Fruit fly (Drosophila melanogaster): ENCODE results near the gene CG12947.

The CG12947 gene

dm6 chr3R:9791177-9791806 lies 11.4 kb downstream of the CG12947 start, which contains the start of the genes CG12945 and CG8507:
CG12945 (minus strand) TSS chr3R:9791221.
CG8507 (plus strand) TSS chr3R:9791483.
- TF ChIP-seq CTCF (optimal IDR thresholded peaks at IDR 0.05) (no peak), CG8478 (optimal IDR thresholded peaks at IDR 0.05) (no peak)

DNA sequence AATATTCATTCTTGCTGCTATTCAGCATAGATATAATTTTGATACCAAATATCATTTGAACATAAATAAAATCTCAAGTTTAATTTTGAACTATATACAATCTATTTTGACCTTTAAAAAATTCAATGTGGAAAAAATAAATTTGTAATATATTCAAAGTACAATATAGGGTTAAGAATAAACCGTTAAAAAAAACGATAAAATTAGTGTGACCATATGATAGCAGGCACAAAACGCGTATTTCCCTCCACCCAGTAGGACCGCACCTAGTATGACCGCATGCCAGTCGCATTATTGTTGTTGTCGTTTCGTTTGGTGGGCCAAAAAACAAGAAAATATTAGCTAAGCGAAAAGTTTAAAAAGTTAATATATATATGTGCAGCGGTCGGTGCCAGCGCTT lies 13.2 kb downstream of the CG12947 start, which contains the start of gene CG8516:
Gene CG8516, plus strand, starts transcription at position 278 of the 400 bp plus-strand sequence.
- TF ChIP-seq CG8478 (optimal IDR thresholded peaks at IDR 0.05) (no peak), CTCF (optimal IDR thresholded peaks at IDR 0.05) (no peak)

DNA sequence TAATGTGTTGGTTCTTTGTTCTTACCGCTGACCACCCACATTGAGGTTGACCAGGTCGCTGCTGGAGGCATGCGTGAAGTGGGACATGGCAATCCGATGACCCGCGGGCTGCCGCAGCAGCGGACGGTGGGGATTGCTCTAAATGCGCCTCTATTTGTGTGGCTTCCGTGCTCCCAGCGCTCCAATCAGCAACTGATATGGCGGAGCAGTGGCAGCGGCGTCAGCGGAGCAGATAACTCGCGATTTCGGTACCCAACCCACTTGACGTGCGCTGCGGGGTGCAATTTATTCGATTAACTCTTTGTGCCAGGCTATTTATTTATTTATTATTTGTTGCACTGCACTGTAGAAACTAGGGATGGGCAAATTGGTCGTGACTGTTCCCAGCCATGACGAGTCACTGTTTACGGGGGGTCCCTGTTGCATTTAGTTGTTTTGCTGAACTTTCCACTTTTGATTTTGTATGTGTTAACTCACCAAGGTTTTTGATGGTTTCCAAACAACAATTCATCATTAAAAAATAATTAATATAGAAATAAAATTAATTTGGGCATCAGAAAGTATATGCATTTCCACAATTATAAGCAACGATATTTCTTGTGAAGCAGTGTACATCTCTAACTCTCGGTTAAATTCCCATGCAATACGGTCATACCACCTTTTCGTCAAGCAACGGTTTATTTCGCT lies 20.9 kb downstream of the CG12947 start, which contains the start of the genes CG9467 and CG8526:
Gene CG9467, minus strand, starts transcription at position 383 of the 687 bp plus-strand sequence.
Gene CG8526, plus strand, starts transcription at position 637 of the 687 bp plus-strand sequence.
- TF ChIP-seq CG8478 (optimal IDR thresholded peaks at IDR 0.05) (no peak), CTCF (optimal IDR thresholded peaks at IDR 0.05) (no peak)

DNA sequence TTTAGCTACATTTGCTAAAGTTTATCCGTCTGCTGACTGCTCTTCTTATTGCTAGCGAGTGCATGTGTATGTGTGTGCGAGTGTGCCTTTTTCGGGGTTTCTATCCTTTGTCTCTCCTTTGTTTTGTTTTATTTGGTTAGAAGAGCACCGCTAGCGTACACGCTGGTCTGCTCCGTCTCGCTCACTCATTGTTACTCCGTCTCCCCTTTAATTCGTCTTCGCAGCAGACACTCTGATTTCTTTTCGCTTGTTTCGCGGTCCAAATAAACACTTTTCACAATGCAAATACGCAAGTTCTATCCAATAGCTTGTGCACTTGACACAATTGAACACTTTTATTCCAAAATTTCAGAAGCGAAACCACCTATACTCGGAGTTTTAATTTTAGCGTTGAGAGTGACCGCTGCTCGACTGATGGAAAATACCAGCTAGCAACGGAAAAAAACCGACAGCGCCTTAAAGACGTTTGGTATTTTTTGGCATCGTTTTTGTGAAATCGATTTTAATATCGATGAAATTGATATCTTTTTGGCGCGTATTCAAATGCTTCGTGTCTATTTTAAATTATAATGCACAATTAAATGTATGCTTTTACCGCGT lies 29.2 kb downstream of the CG12947 start, which contains the start of gene FBXO11:
Gene FBXO11, minus strand, starts transcription at position 423 of the 600 bp plus-strand sequence.
- no peak for TF ChIP-seq CG8478 (optimal IDR thresholded peaks at IDR 0.05)
- TF ChIP-seq CTCF (optimal IDR thresholded peaks at IDR 0.05), result no peak

- no peak for TF ChIP-seq CG8478 (optimal IDR thresholded peaks at IDR 0.05)
- TF ChIP-seq CTCF (optimal IDR thresholded peaks at IDR 0.05), result no peak
These were observed 32.6 kb downstream of the CG12947 start, which contains the start of gene CG8534 for dm6 chr3R:9812447-9812846. CG8534 (plus strand) TSS chr3R:9812747.

DNA sequence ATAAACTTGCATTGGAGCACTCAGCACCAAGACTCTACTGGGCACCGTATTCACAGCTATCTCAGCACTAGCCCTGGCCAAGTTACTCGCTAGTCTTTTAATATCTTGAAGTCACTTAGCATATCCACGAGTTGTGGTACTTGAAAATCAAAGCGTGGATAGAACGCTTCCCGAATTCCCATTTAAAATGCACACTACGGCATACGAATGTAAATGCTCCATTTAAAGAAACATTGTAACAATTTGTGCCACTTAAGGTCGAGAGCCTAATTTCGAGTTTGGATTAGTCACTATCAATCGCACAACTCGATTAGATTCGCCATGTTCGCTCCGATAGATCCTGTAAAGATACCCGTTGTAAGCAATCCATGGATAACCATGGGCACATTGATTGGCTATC lies 34.0 kb downstream of the CG12947 start, which contains the start of gene eloF:
Gene eloF, plus strand, starts transcription at position 301 of the 400 bp plus-strand sequence.
- TF ChIP-seq CTCF (optimal IDR thresholded peaks at IDR 0.05), result no peak
- TF ChIP-seq CG8478 (optimal IDR thresholded peaks at IDR 0.05), result no peak

DNA sequence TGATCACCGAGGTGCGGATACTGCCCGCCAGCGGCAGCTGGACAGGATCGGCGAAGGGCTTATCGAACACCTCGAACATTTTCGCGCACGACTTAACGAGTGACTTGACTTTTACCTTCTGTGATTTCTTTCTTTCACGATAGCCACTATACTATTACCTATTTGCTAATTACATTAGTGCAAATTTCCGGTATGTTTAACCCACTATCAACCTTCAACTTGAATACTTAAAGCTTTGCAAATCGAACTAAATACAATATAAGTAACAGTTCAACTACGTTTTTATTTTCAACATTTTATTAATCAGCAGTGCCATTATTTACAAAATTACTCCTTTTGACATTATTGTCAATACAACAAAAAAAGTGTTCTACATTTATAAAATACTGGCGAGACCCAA lies 37.0 kb downstream of the CG12947 start, which contains the start of gene CG16904:
Gene CG16904, minus strand, starts transcription at position 101 of the 400 bp plus-strand sequence.
- TF ChIP-seq CG8478 (optimal IDR thresholded peaks at IDR 0.05), result no peak
- TF ChIP-seq CTCF (optimal IDR thresholded peaks at IDR 0.05), result no peak

- TF ChIP-seq CTCF (optimal IDR thresholded peaks at IDR 0.05), result no peak
These were observed 38.4 kb downstream of the CG12947 start, which contains the start of gene CG9459 for dm6 chr3R:9818295-9818694. CG9459 (minus strand) TSS chr3R:9818395.

- no peak for TF ChIP-seq CG8478 (optimal IDR thresholded peaks at IDR 0.05)
- TF ChIP-seq CTCF (optimal IDR thresholded peaks at IDR 0.05), result no peak
These were observed 39.9 kb downstream of the CG12947 start, which contains the start of gene CG9458 for dm6 chr3R:9819777-9820176. CG9458 (minus strand) TSS chr3R:9819877.

DNA sequence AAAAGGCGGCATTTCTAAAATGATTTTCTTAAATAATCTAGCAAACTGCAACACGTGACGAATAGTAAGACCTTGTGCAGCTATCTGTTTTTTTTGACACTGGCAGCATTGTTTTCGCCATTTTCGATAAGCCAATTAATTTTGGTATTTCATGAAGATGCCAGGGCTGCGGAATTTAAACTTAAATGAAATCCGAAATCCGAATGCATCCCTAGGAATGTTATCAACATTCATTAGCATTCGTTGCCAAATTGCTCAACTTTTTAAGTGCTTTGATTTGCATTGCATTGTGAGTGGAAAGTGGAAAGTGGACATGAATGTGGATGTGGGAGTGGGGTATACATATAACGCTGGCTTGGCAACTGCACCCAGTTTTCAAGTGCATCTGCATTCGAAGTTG lies 41.2 kb downstream of the CG12947 start, which contains the start of gene CG42857:
Gene CG42857, minus strand, starts transcription at position 101 of the 400 bp plus-strand sequence.
- TF ChIP-seq CG8478 (optimal IDR thresholded peaks at IDR 0.05) (no peak), CTCF (optimal IDR thresholded peaks at IDR 0.05) (no peak)

DNA sequence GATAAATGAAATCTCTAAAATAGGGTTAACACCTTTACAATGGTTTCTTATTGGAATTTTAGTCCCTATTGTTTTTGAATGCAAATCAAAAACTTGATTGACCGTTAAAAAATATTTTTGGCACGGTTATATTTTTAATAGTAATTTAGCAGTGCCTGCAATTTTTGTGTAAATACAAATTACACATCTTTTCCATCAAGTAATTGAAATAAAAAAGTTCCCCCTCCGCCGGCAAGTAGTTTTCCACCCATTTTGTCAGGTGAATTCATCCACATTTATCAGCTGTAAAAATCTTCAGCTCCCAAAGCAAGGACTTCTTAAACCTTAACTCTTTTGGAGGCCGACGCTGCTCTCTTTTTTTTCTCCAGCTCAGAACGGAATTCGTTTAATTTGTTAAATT lies 43.9 kb downstream of the CG12947 start, which contains the start of gene CG34302:
Gene CG34302, minus strand, starts transcription at position 101 of the 400 bp plus-strand sequence.
- TF ChIP-seq CTCF (optimal IDR thresholded peaks at IDR 0.05) (no peak), CG8478 (optimal IDR thresholded peaks at IDR 0.05) (no peak)
